Fruit fly (Drosophila melanogaster) whole organism, embryonic: ENCODE data around the gene CG14851.
A peak's percentile ranks its signal among the peaks of the same experiment; 100 is the strongest.

Source experiments
- Asciz ChIP-seq: fragments of 200-800 bp; sonication (Bioruptor generic); optimal IDR thresholded peaks from 2 replicates; lab custom pipeline; 2017; ENCODE audit warnings: missing biosample characterization, mild to moderate bottlenecking, missing genetic modification characterization, missing genetic modification reagents
- Blimp-1 ChIP-seq: fragments of 200-800 bp; sonication (Bioruptor generic); optimal IDR thresholded peaks from 3 replicates; lab custom pipeline; 2018; ENCODE audit warnings: missing biosample characterization, missing genetic modification characterization, mild to moderate bottlenecking, moderate library complexity, missing genetic modification reagents
- CG11085 ChIP-seq: fragments of 200-800 bp; sonication (Bioruptor generic); IDR thresholded peaks from 2 replicates; pipeline ENCODE4 v1.3.6; 2022; ENCODE audit warnings: missing biosample characterization, missing genetic modification characterization
- CG12391 ChIP-seq: fragments of 200-800 bp; sonication (Bioruptor generic); optimal IDR thresholded peaks from 3 replicates; lab custom pipeline; 2018; ENCODE audit warnings: missing biosample characterization, mild to moderate bottlenecking, missing genetic modification characterization, moderate library complexity
- CG12744 ChIP-seq: fragments of 200-800 bp; sonication (Bioruptor generic); optimal IDR thresholded peaks from 2 replicates; lab custom pipeline; 2016; ENCODE audit warnings: missing biosample characterization, missing genetic modification characterization
- CG14014 ChIP-seq: fragments of 200-800 bp; sonication (Bioruptor generic); IDR thresholded peaks from 2 replicates; pipeline ENCODE4 v1.3.6; 2022; ENCODE audit warnings: missing biosample characterization, missing genetic modification characterization
- CG14050 ChIP-seq: fragments of 200-800 bp; sonication (Bioruptor generic); IDR thresholded peaks from 3 replicates; pipeline ENCODE4 v1.3.6; 2022; ENCODE audit warnings: missing biosample characterization, missing genetic modification characterization
- CG14860 ChIP-seq: fragments of 200-800 bp; sonication (Bioruptor generic); IDR thresholded peaks from 3 replicates; pipeline ENCODE4 v1.3.6; 2022; ENCODE audit warnings: missing biosample characterization, missing genetic modification characterization; ENCODE audit not compliant: partially characterized antibody
- CG15269 ChIP-seq: fragments of 200-800 bp; sonication (Bioruptor generic); optimal IDR thresholded peaks from 2 replicates; lab custom pipeline; 2018; ENCODE audit warnings: missing biosample characterization, mild to moderate bottlenecking, missing genetic modification characterization, moderate library complexity
- CG15601 ChIP-seq: fragments of 200-800 bp; sonication (Bioruptor generic); optimal IDR thresholded peaks from 3 replicates; lab custom pipeline; 2019; ENCODE audit warnings: missing biosample characterization, mild to moderate bottlenecking, missing genetic modification characterization, moderate library complexity
- CG16863 ChIP-seq: fragments of 200-800 bp; sonication (Bioruptor generic); optimal IDR thresholded peaks from 3 replicates; lab custom pipeline; 2016; ENCODE audit warnings: missing biosample characterization, missing genetic modification characterization
- CG17361 ChIP-seq: fragments of 200-800 bp; sonication (Bioruptor generic); IDR thresholded peaks from 3 replicates; pipeline ENCODE4 v1.3.6; 2022; ENCODE audit warnings: missing biosample characterization, missing genetic modification characterization
- CG18476 ChIP-seq: fragments of 200-800 bp; sonication (Bioruptor generic); optimal IDR thresholded peaks from 2 replicates; lab custom pipeline; 2016; ENCODE audit warnings: missing biosample characterization, mild to moderate bottlenecking, missing genetic modification characterization
- CG2199 ChIP-seq: fragments of 200-800 bp; sonication (Bioruptor generic); IDR thresholded peaks from 3 replicates; pipeline ENCODE4 v1.3.6; 2022; ENCODE audit warnings: missing biosample characterization, missing genetic modification characterization
- CG2678 ChIP-seq: fragments of 200-800 bp; sonication (Bioruptor generic); optimal IDR thresholded peaks from 3 replicates; lab custom pipeline; 2019; ENCODE audit warnings: missing biosample characterization, mild to moderate bottlenecking, missing genetic modification characterization, moderate library complexity
- CG2889 ChIP-seq: fragments of 200-800 bp; sonication (Bioruptor generic); IDR thresholded peaks from 3 replicates; pipeline ENCODE4 v1.3.6; 2022; ENCODE audit warnings: missing biosample characterization, missing genetic modification characterization
- CG33213 ChIP-seq: fragments of 200-800 bp; sonication (Bioruptor generic); optimal IDR thresholded peaks from 3 replicates; lab custom pipeline; 2016; ENCODE audit warnings: missing biosample characterization, missing genetic modification characterization
- CG3847 ChIP-seq: fragments of 200-800 bp; sonication (Bioruptor generic); IDR thresholded peaks from 2 replicates; pipeline ENCODE4 v1.3.6; 2022; ENCODE audit warnings: missing biosample characterization, missing genetic modification characterization
- CG4328 ChIP-seq: fragments of 200-800 bp; sonication (Bioruptor generic); optimal IDR thresholded peaks from 3 replicates; lab custom pipeline; 2017; ENCODE audit warnings: missing biosample characterization, missing genetic modification reagents, missing genetic modification characterization
- CG4404 ChIP-seq: fragments of 200-800 bp; sonication (Bioruptor generic); IDR thresholded peaks from 2 replicates; pipeline ENCODE4 v1.3.6; 2022; ENCODE audit warnings: missing biosample characterization, missing genetic modification characterization
- CG6654 ChIP-seq: fragments of 200-800 bp; sonication (Bioruptor generic); optimal IDR thresholded peaks from 2 replicates; lab custom pipeline; 2017; ENCODE audit warnings: missing biosample characterization, mild to moderate bottlenecking, missing genetic modification characterization
- CG7271 ChIP-seq: fragments of 200-800 bp; sonication (Bioruptor generic); optimal IDR thresholded peaks from 2 replicates; lab custom pipeline; 2018; ENCODE audit warnings: missing biosample characterization, mild to moderate bottlenecking, missing genetic modification characterization, moderate library complexity
- CG8281 ChIP-seq: fragments of 200-800 bp; sonication (Bioruptor generic); optimal IDR thresholded peaks from 2 replicates; lab custom pipeline; 2018; ENCODE audit warnings: missing biosample characterization, mild to moderate bottlenecking, missing genetic modification characterization, moderate library complexity
- CG8924 ChIP-seq: fragments of 200-800 bp; optimal IDR thresholded peaks from 3 replicates; lab custom pipeline; 2019; ENCODE audit warnings: missing biosample characterization, mild to moderate bottlenecking, missing genetic modification characterization, moderate library complexity
- CG9817 ChIP-seq: fragments of 200-800 bp; sonication (Bioruptor generic); optimal IDR thresholded peaks from 2 replicates; lab custom pipeline; 2018; ENCODE audit warnings: missing biosample characterization, mild to moderate bottlenecking, missing genetic modification characterization, moderate library complexity
- Dip2 ChIP-seq: fragments of 200-800 bp; sonication (Bioruptor generic); IDR thresholded peaks from 2 replicates; pipeline ENCODE4 v1.3.6; 2022; ENCODE audit warnings: missing biosample characterization, missing genetic modification characterization
- E2f1 ChIP-seq: fragments of 200-800 bp; sonication (Bioruptor generic); IDR thresholded peaks from 2 replicates; pipeline ENCODE4 v1.3.6; 2022; ENCODE audit warnings: missing biosample characterization, missing genetic modification characterization
- E2f2 ChIP-seq: fragments of 200-800 bp; sonication (Bioruptor generic); IDR thresholded peaks from 2 replicates; pipeline ENCODE4 v1.3.6; 2022; ENCODE audit warnings: missing biosample characterization, missing genetic modification characterization
- Hmx ChIP-seq: fragments of 200-800 bp; sonication (Bioruptor generic); optimal IDR thresholded peaks from 2 replicates; lab custom pipeline; 2016; ENCODE audit warnings: missing biosample characterization, missing genetic modification characterization
- Med ChIP-seq: fragments of 200-800 bp; sonication (Bioruptor generic); peaks from one replicate; lab custom pipeline; 2016; ENCODE audit warnings: missing biosample characterization, missing genetic modification characterization, mild to moderate bottlenecking, inconsistent platforms, moderate library complexity
- Mrtf ChIP-seq: fragments of 200-800 bp; sonication (Bioruptor generic); IDR thresholded peaks from 3 replicates; pipeline ENCODE4 v1.3.6; 2022; ENCODE audit warnings: missing biosample characterization, missing genetic modification characterization
- NC2β ChIP-seq: fragments of 200-800 bp; sonication (Bioruptor generic); optimal IDR thresholded peaks from 2 replicates; lab custom pipeline; 2016; ENCODE audit warnings: missing biosample characterization, missing genetic modification characterization
- Ravus ChIP-seq: fragments of 200-800 bp; sonication (Bioruptor generic); IDR thresholded peaks from 2 replicates; pipeline ENCODE4 v1.3.6; 2022; ENCODE audit warnings: missing biosample characterization, missing genetic modification characterization
- Scr ChIP-seq: fragments of 200-800 bp; sonication (Bioruptor generic); IDR thresholded peaks from 2 replicates; pipeline ENCODE4 v1.3.6; 2022; ENCODE audit warnings: missing biosample characterization, missing genetic modification characterization; ENCODE audit not compliant: partially characterized antibody
- Six4 ChIP-seq: fragments of 200-800 bp; sonication (Bioruptor generic); optimal IDR thresholded peaks from 2 replicates; lab custom pipeline; 2016; ENCODE audit warnings: missing biosample characterization, missing genetic modification characterization
- Sox100B ChIP-seq: fragments of 200-800 bp; sonication (Bioruptor generic); optimal IDR thresholded peaks from 3 replicates; lab custom pipeline; 2018; ENCODE audit warnings: missing biosample characterization, mild to moderate bottlenecking, missing genetic modification characterization
- Taf1 ChIP-seq: fragments of 200-800 bp; sonication (Bioruptor generic); IDR thresholded peaks from 2 replicates; pipeline ENCODE4 v1.3.6; 2022; ENCODE audit warnings: missing biosample characterization, missing genetic modification characterization
- Xrp1 ChIP-seq: fragments of 200-800 bp; sonication (Bioruptor generic); IDR thresholded peaks from 2 replicates; pipeline ENCODE4 v1.3.6; 2022; ENCODE audit warnings: missing biosample characterization, missing genetic modification characterization
- chinmo ChIP-seq: fragments of 200-800 bp; sonication (Bioruptor generic); IDR thresholded peaks from 4 replicates; pipeline ENCODE4 v1.3.6; 2022; ENCODE audit warnings: missing biosample characterization, missing genetic modification characterization; ENCODE audit not compliant: partially characterized antibody
- ci ChIP-seq: fragments of 200-800 bp; sonication (Bioruptor generic); IDR thresholded peaks from 3 replicates; pipeline ENCODE4 v1.3.6; 2022; ENCODE audit warnings: missing biosample characterization, missing genetic modification characterization
- ems ChIP-seq: fragments of 200-800 bp; sonication (Bioruptor generic); optimal IDR thresholded peaks from 3 replicates; lab custom pipeline; 2016; ENCODE audit warnings: missing biosample characterization, missing genetic modification characterization
- hb ChIP-seq: fragments of 200-800 bp; sonication (Bioruptor generic); IDR thresholded peaks from 3 replicates; pipeline ENCODE4 v1.3.6; 2022; ENCODE audit warnings: missing biosample characterization, missing genetic modification characterization; ENCODE audit not compliant: partially characterized antibody
- jigr1 ChIP-seq: fragments of 200-800 bp; sonication (Bioruptor generic); IDR thresholded peaks from 3 replicates; pipeline ENCODE4 v1.3.6; 2022; ENCODE audit warnings: missing biosample characterization, missing genetic modification characterization
- p53 ChIP-seq: fragments of 200-800 bp; sonication (Bioruptor generic); optimal IDR thresholded peaks from 2 replicates; lab custom pipeline; 2016; ENCODE audit warnings: missing biosample characterization, missing genetic modification characterization
- pita ChIP-seq: fragments of 200-800 bp; sonication (Bioruptor generic); optimal IDR thresholded peaks from 2 replicates; lab custom pipeline; 2017; ENCODE audit warnings: missing biosample characterization, mild to moderate bottlenecking, missing genetic modification characterization
- sens-2 ChIP-seq: fragments of 200-800 bp; sonication (Bioruptor generic); IDR thresholded peaks from 2 replicates; pipeline ENCODE4 v1.3.6; 2022; ENCODE audit warnings: missing biosample characterization, missing genetic modification characterization
- seq ChIP-seq: fragments of 200-800 bp; sonication (Bioruptor generic); IDR thresholded peaks from 2 replicates; pipeline ENCODE4 v1.3.6; 2022; ENCODE audit warnings: missing biosample characterization, missing genetic modification characterization
- trem ChIP-seq: fragments of 200-800 bp; optimal IDR thresholded peaks from 3 replicates; lab custom pipeline; 2019; ENCODE audit warnings: missing biosample characterization, mild to moderate bottlenecking, missing genetic modification characterization, moderate library complexity
- vvl ChIP-seq: fragments of 200-800 bp; sonication (Bioruptor generic); IDR thresholded peaks from 2 replicates; pipeline ENCODE4 v1.3.6; 2022; ENCODE audit warnings: missing biosample characterization, missing genetic modification characterization
- yki ChIP-seq: fragments of >200 bp; optimal IDR thresholded peaks from 3 replicates; lab custom pipeline; 2018

Gene CG14851

DNA sequence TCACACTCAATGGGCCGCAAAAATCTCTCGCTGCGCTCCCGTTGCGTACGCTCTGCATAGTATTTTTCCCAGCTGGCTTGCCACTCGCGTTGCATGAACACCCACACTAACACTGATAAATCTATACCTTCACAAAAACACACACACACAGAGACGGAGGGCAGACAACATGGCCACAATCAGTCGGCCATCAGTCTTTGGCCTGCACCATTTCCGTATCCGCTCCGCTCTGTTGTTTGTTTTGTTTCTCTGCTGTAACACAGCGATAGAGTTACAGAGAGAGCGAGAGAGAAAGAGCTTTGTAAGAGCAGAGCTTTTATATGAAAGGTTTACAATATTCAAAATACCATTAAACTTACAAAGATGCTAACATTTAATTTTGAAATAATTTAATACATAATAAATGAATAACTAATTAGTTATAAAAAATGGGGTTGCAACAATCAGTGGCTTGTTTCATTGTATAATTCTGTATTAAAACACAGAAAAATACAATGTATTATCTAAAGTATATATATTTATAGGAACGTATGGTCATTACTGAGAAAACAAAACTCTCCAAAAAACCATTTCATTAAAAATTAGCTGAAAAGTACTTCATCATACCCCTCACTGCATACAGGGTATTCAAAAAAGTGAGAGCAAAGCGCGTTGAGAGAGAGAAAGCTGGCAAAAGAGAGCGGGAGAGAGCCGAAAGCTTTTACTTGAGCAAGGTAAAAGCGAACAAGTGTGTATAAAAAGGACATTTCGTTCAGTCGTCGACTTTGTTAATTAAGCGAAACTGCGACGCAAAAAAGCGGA is 47.0 kb downstream of the CG14851 start, which contains the start of gene CG14853 (continued):
- TF ChIP-seq Med (GFP tag; lab: Kevin White, UChicago): peak; percentile 94
- TF ChIP-seq CG2889 (GFP tag; lab: Robert Waterston, UW): peak; percentile 54; the same call in 2 of the 3 replicates
- TF ChIP-seq CG2678 (tag; lab: Kevin White, UChicago): peak; percentile 88
- TF ChIP-seq hb (GFP tag; lab: Robert Waterston, UW): no peak
- TF ChIP-seq CG33213 (GFP tag; lab: Kevin White, UChicago): no peak
- TF ChIP-seq CG9817 (tag; lab: Kevin White, UChicago): peak; percentile 48
- TF ChIP-seq CG15601 (tag; lab: Kevin White, UChicago): peak; percentile 83
- TF ChIP-seq p53 (GFP tag; lab: Kevin White, UChicago): no peak
- TF ChIP-seq NC2β (GFP tag; lab: Kevin White, UChicago): no peak
- peak; percentile 47 for TF ChIP-seq CG12744 (GFP tag; lab: Kevin White, UChicago)
- peak; percentile 81 for TF ChIP-seq vvl (GFP tag; lab: Robert Waterston, UW)
- peak; percentile 39 for TF ChIP-seq Ravus (GFP tag; lab: Robert Waterston, UW)
- TF ChIP-seq CG14014 (GFP tag; lab: Robert Waterston, UW): peak; percentile 74
- no peak for TF ChIP-seq Dip2 (GFP tag; lab: Robert Waterston, UW)
- peak; percentile 89 for TF ChIP-seq CG8924 (tag; lab: Kevin White, UChicago)
- no peak for TF ChIP-seq pita
- TF ChIP-seq CG2199: no peak
- TF ChIP-seq Hmx (GFP tag; lab: Kevin White, UChicago): no peak
- peak; percentile 80 for TF ChIP-seq CG14050 (GFP tag; lab: Robert Waterston, UW)
- peak; percentile 65 for TF ChIP-seq sens-2 (GFP tag; lab: Robert Waterston, UW)
- TF ChIP-seq E2f2 (GFP tag; lab: Robert Waterston, UW): peak; percentile 67; the same call in 1 of the 2 replicates
- TF ChIP-seq Six4 (GFP tag; lab: Kevin White, UChicago): peak; percentile 44
- TF ChIP-seq Mrtf: peak; percentile 75
- TF ChIP-seq CG3847 (GFP tag; lab: Robert Waterston, UW): peak; percentile 69
- peak; percentile 75 for TF ChIP-seq Sox100B
- peak; percentile 62 for TF ChIP-seq Asciz
- no peak for TF ChIP-seq CG18476 (GFP tag; lab: Kevin White, UChicago)
- peak; percentile 90 for TF ChIP-seq CG17361 (GFP tag; lab: Robert Waterston, UW)
- TF ChIP-seq CG16863 (GFP tag; lab: Kevin White, UChicago): peak; percentile 7
- peak; percentile 29 for TF ChIP-seq ems (GFP tag; lab: Kevin White, UChicago)
- peak; percentile 48 for TF ChIP-seq CG7271
- no peak for TF ChIP-seq CG14860
- TF ChIP-seq CG12391: peak; percentile 92
- TF ChIP-seq jigr1 (GFP tag; lab: Robert Waterston, UW): no peak
- peak; percentile 1 for TF ChIP-seq CG6654 (GFP tag; lab: Kevin White, UChicago)
- no peak for TF ChIP-seq Scr
- peak; percentile 18 for TF ChIP-seq trem (tag; lab: Kevin White, UChicago)
- TF ChIP-seq yki (lab: Kevin White, UChicago): no peak
- TF ChIP-seq CG4404 (GFP tag; lab: Robert Waterston, UW): no peak
- no peak for TF ChIP-seq Taf1 (GFP tag; lab: Robert Waterston, UW)
- peak; percentile 77 for TF ChIP-seq Blimp-1 (GFP tag; lab: Kevin White, UChicago)
- peak; percentile 91 for TF ChIP-seq CG15269 (tag; lab: Kevin White, UChicago)
- peak; percentile 84 for TF ChIP-seq Xrp1
- TF ChIP-seq E2f1 (GFP tag; lab: Robert Waterston, UW): no peak; the same call in 1 of the 2 replicates
- TF ChIP-seq ci (GFP tag; lab: Robert Waterston, UW): peak; percentile 88
- TF ChIP-seq chinmo: no peak
- peak; percentile 81; the same call in 1 of the 2 replicates for TF ChIP-seq seq (GFP tag; lab: Robert Waterston, UW)
- peak; percentile 14; the same call in 1 of the 2 replicates for TF ChIP-seq CG11085 (GFP tag; lab: Robert Waterston, UW)
- TF ChIP-seq CG4328 (GFP tag; lab: Kevin White, UChicago): peak; percentile 62
- TF ChIP-seq CG8281 (tag; lab: Kevin White, UChicago): peak; percentile 29
